Fruit fly (Drosophila melanogaster): ENCODE data around the gene CG5217.

DNA sequence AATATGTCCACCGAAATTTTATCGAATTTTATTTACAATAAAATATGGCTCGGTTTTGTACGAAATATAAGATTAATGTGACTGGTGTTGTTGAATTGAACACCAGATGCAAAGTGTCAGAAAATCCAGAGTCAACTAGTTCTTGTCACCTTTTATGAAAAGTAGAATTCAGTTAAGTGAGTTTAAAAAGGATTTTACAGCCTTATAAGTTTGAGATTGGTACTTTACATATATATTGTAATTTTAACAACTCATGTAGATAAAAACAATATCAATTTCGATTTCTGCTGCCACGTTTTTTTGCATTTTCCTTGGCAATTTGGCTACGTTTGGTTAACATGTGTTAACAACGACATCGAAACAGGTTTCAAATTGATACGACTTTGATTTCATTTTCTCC lies at the start of gene CG5217:
- TF ChIP-seq insv (optimal IDR thresholded peaks at IDR 0.05), result no peak
- no peak for TF ChIP-seq psq (optimal IDR thresholded peaks at IDR 0.05)
- TF ChIP-seq h (optimal IDR thresholded peaks at IDR 0.05), result no peak
- no peak for TF ChIP-seq Sin3A (optimal IDR thresholded peaks at IDR 0.05)
- TF ChIP-seq ttk (optimal IDR thresholded peaks at IDR 0.05), result no peak
